Worm (Caenorhabditis elegans) whole organism, early embryonic: Measurements from ENCODE around the gene semi-1.

Experiments
- aly-1 ChIP-seq: sonication (generic microtip); optimal IDR thresholded peaks from 2 replicates; lab custom pipeline; 2016; ENCODE audit warnings: missing genetic modification characterization, missing compliant biosample characterization
- ama-1 ChIP-seq: fragments of 150-350 bp; optimal IDR thresholded peaks from 2 replicates; lab custom pipeline; 2014
- ceh-13 ChIP-seq: fragments of 200-800 bp; sonication (Bioruptor generic); optimal IDR thresholded peaks from 2 replicates; lab custom pipeline; 2018; ENCODE audit warnings: mild to moderate bottlenecking, missing genetic modification characterization, missing compliant biosample characterization
- ets-7 ChIP-seq: sonication (generic microtip); optimal IDR thresholded peaks from 2 replicates; lab custom pipeline; 2016; ENCODE audit warnings: missing genotype, missing genetic modification characterization, missing compliant biosample characterization
- flt-1 ChIP-seq: fragments of 200-800 bp; sonication (Bioruptor generic); IDR thresholded peaks from 2 replicates; pipeline ENCODE4 v1.3.6; 2022; ENCODE audit warnings: missing genetic modification characterization, missing compliant biosample characterization
- hmbx-1 ChIP-seq: sonication (generic microtip); optimal IDR thresholded peaks from 2 replicates; lab custom pipeline; 2016; ENCODE audit warnings: mild to moderate bottlenecking, missing genetic modification characterization, missing compliant biosample characterization
- hnd-1 ChIP-seq: sonication (generic microtip); optimal IDR thresholded peaks from 2 replicates; lab custom pipeline; 2016; ENCODE audit warnings: missing genetic modification characterization, missing compliant biosample characterization
- scrt-1 ChIP-seq: fragments of 200-800 bp; sonication (Bioruptor generic); IDR thresholded peaks from 2 replicates; pipeline ENCODE4 v1.3.6; 2022; ENCODE audit warnings: missing genetic modification characterization, missing compliant biosample characterization
- tbx-37 ChIP-seq: fragments of 200-800 bp; sonication (Bioruptor generic); conservative IDR thresholded peaks from 2 replicates; pipeline ENCODE4 v1.3.6; 2022; ENCODE audit warnings: missing genetic modification reagents, missing genetic modification characterization, missing compliant biosample characterization
- tra-4 ChIP-seq: sonication (generic microtip); optimal IDR thresholded peaks from 2 replicates; lab custom pipeline; 2017; ENCODE audit warnings: missing genetic modification characterization, missing compliant biosample characterization

DNA sequence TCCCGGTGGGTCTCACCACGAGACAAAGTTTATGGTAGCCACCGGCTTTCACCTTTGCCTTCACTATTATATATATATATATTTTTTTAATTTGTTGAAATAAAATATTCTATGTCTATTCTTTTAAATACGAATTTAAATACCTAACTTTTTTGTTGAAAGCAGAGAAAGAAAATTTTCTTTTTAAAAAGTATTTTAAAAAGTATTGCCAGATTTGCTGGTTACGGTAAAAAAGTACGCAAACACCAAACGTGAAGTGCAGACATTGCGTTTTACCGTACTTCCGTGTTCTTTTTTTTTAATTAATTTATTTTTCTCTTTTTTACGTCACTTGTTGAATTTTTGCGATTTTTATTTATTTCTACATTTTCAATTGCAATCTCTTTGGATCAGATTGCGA, 45.0 kb upstream of the semi-1 start, which contains the start of gene C56A3.8:
- no peak for TF ChIP-seq ama-1 (lab: Kevin White, UChicago)
- no peak for TF ChIP-seq hnd-1 (tag; lab: Kevin White, UChicago)
- no peak for TF ChIP-seq aly-1 (tag; lab: Kevin White, UChicago)
- TF ChIP-seq tbx-37 (GFP tag; lab: Robert Waterston, UW), result no peak
- TF ChIP-seq ceh-13, result no peak
- no peak for TF ChIP-seq scrt-1
- no peak for TF ChIP-seq flt-1 (GFP tag; lab: Robert Waterston, UW)
- no peak for TF ChIP-seq ets-7 (tag; lab: Kevin White, UChicago)
- no peak for TF ChIP-seq tra-4 (tag; lab: Kevin White, UChicago)
- TF ChIP-seq hmbx-1 (tag; lab: Kevin White, UChicago), result no peak
